Worm (Caenorhabditis elegans): ENCODE data around the gene F22F7.12.

F22F7.12 gene

ce11 chrV:2110368-2110767 lies 33.9 kb downstream of the F22F7.12 start, which contains the start of gene F22F7.3:
Gene F22F7.3, plus strand, starts transcription at chrV:2110668.
- TF ChIP-seq hlh-6 (tag; optimal IDR thresholded peaks at IDR 0.05) (no peak), F13H6.1 (tag; optimal IDR thresholded peaks at IDR 0.05) (no peak), fkh-10 (GFP tag; optimal IDR thresholded peaks at IDR 0.05) (no peak), pqm-1 (tag; optimal IDR thresholded peaks at IDR 0.05) (no peak), dmd-4 (tag; optimal IDR thresholded peaks at IDR 0.05; ENCODE audit: borderline replicate concordance) (no peak), ceh-18 (tag; optimal IDR thresholded peaks at IDR 0.05) (no peak), pha-4 (tag; optimal IDR thresholded peaks at IDR 0.05) (no peak), ref-2 (tag; optimal IDR thresholded peaks at IDR 0.05) (no peak), eyg-1 (tag; optimal IDR thresholded peaks at IDR 0.05) (no peak), mec-3 (tag; optimal IDR thresholded peaks at IDR 0.05; ENCODE audit: borderline replicate concordance) (no peak), hlh-13 (GFP tag; optimal IDR thresholded peaks at IDR 0.05) (no peak), C08G9.2 (tag; optimal IDR thresholded peaks at IDR 0.05) (no peak), ceh-22 (tag; optimal IDR thresholded peaks at IDR 0.05) (no peak), unc-3 (GFP tag; conservative IDR thresholded peaks at IDR 0.05) (no peak), unc-3 (tag; optimal IDR thresholded peaks at IDR 0.05) (no peak), ceh-14 (tag; optimal IDR thresholded peaks at IDR 0.05) (no peak), tbx-7 (tag; optimal IDR thresholded peaks at IDR 0.05) (no peak), Y22D7AL.16 (tag; optimal IDR thresholded peaks at IDR 0.05) (no peak)

ce11 chrV:2109295-2109694 lies 35.0 kb downstream of the F22F7.12 start, which contains the start of gene ckb-4:
Gene ckb-4, minus strand, starts transcription at chrV:2109434.
- peak; percentile 11 for TF ChIP-seq nfya-1 (tag; optimal IDR thresholded peaks at IDR 0.05)
- no peak for TF ChIP-seq ref-2 (tag; optimal IDR thresholded peaks at IDR 0.05)
- TF ChIP-seq che-1 (tag; optimal IDR thresholded peaks at IDR 0.05), result no peak
- peak; percentile 19 for TF ChIP-seq ceh-31 (tag; optimal IDR thresholded peaks at IDR 0.05)
- TF ChIP-seq unc-42 (tag; optimal IDR thresholded peaks at IDR 0.05), result peak; percentile 82
- peak; percentile 62 for TF ChIP-seq ceh-48 (tag; optimal IDR thresholded peaks at IDR 0.05)

- TF ChIP-seq odd-2 (tag; optimal IDR thresholded peaks at IDR 0.05) (no peak), C38D4.7 (GFP tag; optimal IDR thresholded peaks at IDR 0.05) (no peak), pha-2 (tag; optimal IDR thresholded peaks at IDR 0.05) (no peak), pros-1 (tag; optimal IDR thresholded peaks at IDR 0.05) (no peak), ceh-30 (tag; optimal IDR thresholded peaks at IDR 0.05) (no peak), nhr-232 (tag; optimal IDR thresholded peaks at IDR 0.05) (no peak), npax-4 (tag; optimal IDR thresholded peaks at IDR 0.05) (no peak), hlh-6 (tag; optimal IDR thresholded peaks at IDR 0.05) (no peak), unc-55 (GFP tag; optimal IDR thresholded peaks at IDR 0.05) (no peak), pat-9 (tag; optimal IDR thresholded peaks at IDR 0.05) (no peak), ceh-18 (tag; optimal IDR thresholded peaks at IDR 0.05) (no peak), hlh-8 (tag; optimal IDR thresholded peaks at IDR 0.05) (no peak), dve-1 (tag; optimal IDR thresholded peaks at IDR 0.05) (no peak), syd-9 (tag; optimal IDR thresholded peaks at IDR 0.05) (no peak), gmeb-2 (tag; optimal IDR thresholded peaks at IDR 0.05) (no peak)
Observed at ce11 chrV:2105976-2106375, 38.3 kb downstream of the F22F7.12 start, which contains the start of gene F22F7.4. Gene F22F7.4, minus strand, starts transcription at chrV:2106076.

- TF ChIP-seq madf-2 (tag; optimal IDR thresholded peaks at IDR 0.05) (no peak), eyg-1 (tag; optimal IDR thresholded peaks at IDR 0.05) (no peak)
Observed at ce11 chrV:2103118-2103517, 41.2 kb downstream of the F22F7.12 start, which contains the start of gene F36F12.1. Gene F36F12.1, minus strand, starts transcription at chrV:2103218.
